Worm (Caenorhabditis elegans): ENCODE data around the gene B0391.14.

Gene B0391.14

DNA sequence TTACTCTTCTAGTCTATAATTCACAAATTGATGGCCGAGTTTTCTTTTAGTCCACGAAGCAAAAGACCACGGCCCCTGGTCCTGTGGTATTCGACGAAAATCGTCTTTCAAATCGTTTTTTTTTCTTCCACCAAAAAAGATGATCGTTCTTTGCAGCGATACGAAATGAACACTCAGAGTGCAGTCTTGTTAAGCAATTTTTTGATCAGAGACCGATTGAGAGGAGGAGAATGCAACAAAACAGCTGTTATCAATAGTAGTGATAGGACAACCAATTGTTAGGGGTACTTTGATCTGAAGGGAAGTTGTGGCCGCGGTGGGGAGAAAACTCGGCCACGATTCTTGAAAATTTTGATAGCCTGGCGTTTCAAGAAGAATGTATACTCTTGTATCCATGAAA is 35.7 kb downstream of the B0391.14 start (continued):
- no peak for TF ChIP-seq ztf-11 (tag; optimal IDR thresholded peaks at IDR 0.05)
- TF ChIP-seq ces-1 (GFP tag; optimal IDR thresholded peaks at IDR 0.05) = no peak
- TF ChIP-seq dpl-1 (GFP tag; optimal IDR thresholded peaks at IDR 0.05) = peak in 1 of 3 experiments; percentile 13

- TF ChIP-seq nhr-20 (tag; optimal IDR thresholded peaks at IDR 0.05) (no peak), grh-1 (GFP tag; IDR thresholded peaks at IDR 0.05) (no peak), fkh-10 (GFP tag; optimal IDR thresholded peaks at IDR 0.05) (peak; percentile 81)
Measured at ce11 chrV:15563477-15563876, 36.2 kb downstream of the B0391.14 start.

DNA sequence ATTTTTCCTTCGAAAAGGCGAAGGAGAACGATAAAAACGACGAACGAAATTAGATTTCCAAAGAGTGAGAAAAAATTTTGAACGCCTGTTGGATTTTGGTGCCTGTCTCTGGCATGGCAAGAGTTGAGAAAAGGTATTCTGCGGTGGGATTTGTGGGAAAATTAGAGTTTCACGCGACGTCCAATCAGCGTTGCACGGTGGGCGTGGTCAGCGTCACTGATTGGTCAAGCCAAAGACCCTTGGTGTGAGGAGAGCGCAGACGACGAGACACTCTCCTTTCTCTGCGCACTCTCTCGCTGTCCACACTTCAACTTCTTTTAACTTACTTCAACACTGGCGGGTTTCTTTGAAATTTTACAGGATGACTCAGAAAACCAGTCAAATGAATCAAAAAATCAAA is 37.1 kb downstream of the B0391.14 start:
- no peak for TF ChIP-seq xbp-1 (tag; optimal IDR thresholded peaks at IDR 0.05)
- TF ChIP-seq unc-62 (GFP tag; optimal IDR thresholded peaks at IDR 0.05) = no peak
- no peak for TF ChIP-seq mab-9 (GFP tag; IDR thresholded peaks at IDR 0.05)
- no peak for TF ChIP-seq swsn-7 (tag; optimal IDR thresholded peaks at IDR 0.05)
- no peak for TF ChIP-seq lin-13 (GFP tag; optimal IDR thresholded peaks at IDR 0.05)
- no peak for TF ChIP-seq hlh-4 (tag; optimal IDR thresholded peaks at IDR 0.05)
- TF ChIP-seq ztf-4 (tag; optimal IDR thresholded peaks at IDR 0.05) = no peak
- TF ChIP-seq nhr-19 (GFP tag; conservative IDR thresholded peaks at IDR 0.05) = no peak
- no peak for TF ChIP-seq C04F5.9 (tag; optimal IDR thresholded peaks at IDR 0.05)

DNA sequence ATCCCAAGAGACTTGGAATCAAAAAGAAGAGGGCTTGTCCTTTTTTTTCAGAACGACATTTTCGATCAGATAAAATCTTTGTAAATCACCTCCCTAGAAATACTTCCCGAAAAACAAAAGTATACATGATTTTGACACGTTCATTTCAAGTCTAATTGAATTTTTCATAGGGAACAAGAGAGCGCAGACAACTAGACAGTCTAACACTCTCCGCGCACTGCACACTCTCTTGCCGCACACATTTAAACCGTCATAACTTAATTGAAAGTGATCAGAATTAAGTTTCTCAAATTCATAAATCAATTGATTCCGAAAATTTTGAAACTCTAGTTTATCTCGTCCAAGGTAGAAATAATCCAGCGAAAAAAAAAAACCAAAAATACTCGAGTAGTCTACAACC is 39.9 kb downstream of the B0391.14 start:
- TF ChIP-seq efl-1 (optimal IDR thresholded peaks at IDR 0.05) = no peak
- TF ChIP-seq efl-1 (GFP tag; optimal IDR thresholded peaks at IDR 0.05 in 1 of 2) = peak in 1 of 2 experiments; percentile 51
- no peak for TF ChIP-seq C04F5.9 (tag; optimal IDR thresholded peaks at IDR 0.05)

DNA sequence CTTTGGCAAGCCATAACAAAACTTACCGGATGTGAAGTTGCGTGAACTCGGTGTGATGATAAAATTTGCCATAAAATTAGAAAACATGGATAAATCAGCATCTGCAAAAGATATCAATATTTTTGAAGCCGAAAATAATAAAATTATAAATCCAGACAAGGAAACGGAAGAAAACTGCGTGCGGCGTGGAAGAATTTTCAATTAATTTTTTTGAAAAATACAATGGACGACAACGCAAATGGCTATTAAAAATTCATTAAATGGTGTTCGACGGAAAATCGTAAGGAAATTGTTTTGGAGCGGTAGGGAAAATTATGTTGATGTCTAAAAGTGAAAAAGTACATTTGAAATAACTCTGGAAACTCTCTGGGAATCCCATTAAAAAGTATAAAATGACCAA is 40.6 kb downstream of the B0391.14 start, which contains the start of gene acr-18:
Gene acr-18 (minus strand): TSS at position 101 of the 400 bp plus-strand sequence.
- TF ChIP-seq efl-1 (optimal IDR thresholded peaks at IDR 0.05) = no peak
- TF ChIP-seq efl-1 (GFP tag; optimal IDR thresholded peaks at IDR 0.05 in 1 of 2) = peak in 1 of 2 experiments; percentile 33
- no peak for TF ChIP-seq ama-1 (optimal IDR thresholded peaks at IDR 0.05)
- TF ChIP-seq sup-37 (GFP tag; optimal IDR thresholded peaks at IDR 0.05) = no peak

DNA sequence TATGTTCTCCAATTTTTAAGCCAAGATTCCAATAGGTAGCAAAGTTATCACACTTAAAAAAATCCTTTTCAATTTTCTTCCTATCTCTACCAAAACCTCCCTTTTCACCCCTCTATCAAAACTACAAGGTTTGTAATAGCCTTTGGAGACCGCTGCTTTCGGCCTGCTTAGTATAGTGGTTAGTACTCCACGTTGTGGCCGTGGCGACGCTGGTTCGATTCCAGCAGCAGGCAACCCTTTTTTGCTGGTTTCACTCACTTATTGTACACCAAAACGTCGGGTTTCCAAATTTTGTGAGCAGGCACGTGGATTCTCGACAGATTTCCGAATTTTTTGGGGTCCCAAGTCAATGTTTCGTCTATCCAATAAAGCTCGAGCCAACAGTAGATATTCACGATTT is 45.8 kb downstream of the B0391.14 start:
- TF ChIP-seq ceh-8 (GFP tag; optimal IDR thresholded peaks at IDR 0.05) (no peak), nhr-11 (tag; optimal IDR thresholded peaks at IDR 0.05) (no peak), nhr-47 (tag; optimal IDR thresholded peaks at IDR 0.05) (peak; percentile 44), snpc-4 (tag; optimal IDR thresholded peaks at IDR 0.05) (no peak), zag-1 (tag; optimal IDR thresholded peaks at IDR 0.05) (no peak), dpl-1 (GFP tag; optimal IDR thresholded peaks at IDR 0.05) (peak in 2 of 3 experiments; percentile 27 to 32), mef-2 (tag; optimal IDR thresholded peaks at IDR 0.05) (no peak), sup-37 (GFP tag; optimal IDR thresholded peaks at IDR 0.05) (no peak), efl-1 (optimal IDR thresholded peaks at IDR 0.05) (peak in 1 of 2 experiments; percentile 30), efl-1 (GFP tag; optimal IDR thresholded peaks at IDR 0.05 in 1 of 2) (peak; percentile 18 to 92), ces-1 (GFP tag; optimal IDR thresholded peaks at IDR 0.05) (no peak), nhr-20 (tag; optimal IDR thresholded peaks at IDR 0.05) (peak; percentile 30), sptf-1 (tag; optimal IDR thresholded peaks at IDR 0.05) (no peak), ceh-82 (tag; optimal IDR thresholded peaks at IDR 0.05) (peak in 1 of 3 experiments; percentile 29), fkh-10 (GFP tag; optimal IDR thresholded peaks at IDR 0.05) (no peak), rnt-1 (tag; optimal IDR thresholded peaks at IDR 0.05) (peak; percentile 12), nhr-90 (tag; optimal IDR thresholded peaks at IDR 0.05; ENCODE audit: poor library complexity) (no peak), fos-1 (tag; optimal IDR thresholded peaks at IDR 0.05) (no peak), hlh-4 (tag; optimal IDR thresholded peaks at IDR 0.05) (no peak), C34B4.2 (tag; optimal IDR thresholded peaks at IDR 0.05) (no peak), fkh-8 (tag; optimal IDR thresholded peaks at IDR 0.05) (peak; percentile 43), sox-4 (tag; optimal IDR thresholded peaks at IDR 0.05) (no peak), nhr-71 (tag; optimal IDR thresholded peaks at IDR 0.05) (peak; percentile 24), lsy-2 (tag; optimal IDR thresholded peaks at IDR 0.05) (peak in 1 of 2 experiments; percentile 22), snu-23 (GFP tag; optimal IDR thresholded peaks at IDR 0.05) (peak; percentile 55), tbx-2 (tag; optimal IDR thresholded peaks at IDR 0.05) (no peak), C16A3.4 (tag; optimal IDR thresholded peaks at IDR 0.05) (peak; percentile 37), mep-1 (tag; optimal IDR thresholded peaks at IDR 0.05) (peak; percentile 24), ceh-63 (GFP tag; optimal IDR thresholded peaks at IDR 0.05) (no peak), lir-3 (tag; optimal IDR thresholded peaks at IDR 0.05; ENCODE audit: poor library complexity) (no peak), unc-86 (tag; optimal IDR thresholded peaks at IDR 0.05) (no peak), ets-5 (GFP tag; IDR thresholded peaks at IDR 0.05) (no peak), xbp-1 (tag; optimal IDR thresholded peaks at IDR 0.05) (no peak)

Data from whole organism, L1 larva.